Fruit fly (Drosophila melanogaster) whole organism, prepupa: Measurements from ENCODE around the gene CG17568.

Experiments
- Blimp-1 ChIP-seq: fragments of 200-800 bp; sonication (Bioruptor generic); optimal IDR thresholded peaks from 3 replicates; lab custom pipeline; 2017; ENCODE audit warnings: missing biosample characterization, missing genetic modification characterization, mild to moderate bottlenecking, moderate library complexity, missing genetic modification reagents
- CG32006 ChIP-seq: fragments of 200-800 bp; sonication (Bioruptor generic); optimal IDR thresholded peaks from 3 replicates; lab custom pipeline; 2017; ENCODE audit warnings: missing biosample characterization, mild to moderate bottlenecking, missing genetic modification characterization
- CG7368 ChIP-seq: fragments of 200-800 bp; sonication (Bioruptor generic); optimal IDR thresholded peaks from 3 replicates; lab custom pipeline; 2016; ENCODE audit warnings: missing biosample characterization, missing genetic modification characterization
- CG8119 ChIP-seq: fragments of 200-800 bp; sonication (Bioruptor generic); IDR thresholded peaks from 3 replicates; pipeline ENCODE4 v1.3.6; 2022; ENCODE audit warnings: missing biosample characterization, missing genetic modification characterization
- Eip75B ChIP-seq: fragments of 200-800 bp; sonication (Bioruptor generic); optimal IDR thresholded peaks from 3 replicates; lab custom pipeline; 2016; ENCODE audit warnings: missing biosample characterization, missing genetic modification characterization
- Ets96B ChIP-seq: fragments of 200-800 bp; optimal IDR thresholded peaks from 2 replicates; lab custom pipeline; 2019; ENCODE audit warnings: missing biosample characterization, mild to moderate bottlenecking, missing genetic modification characterization, moderate library complexity
- Hr39 ChIP-seq: fragments of 200-800 bp; sonication (Bioruptor generic); optimal IDR thresholded peaks from 2 replicates; lab custom pipeline; 2016; ENCODE audit warnings: missing biosample characterization, missing genetic modification characterization
- cyc ChIP-seq: fragments of 200-800 bp; sonication (Bioruptor generic); optimal IDR thresholded peaks from 3 replicates; lab custom pipeline; 2016; ENCODE audit warnings: missing biosample characterization, missing genetic modification characterization
- net ChIP-seq: fragments of 200-800 bp; sonication (Bioruptor generic); optimal IDR thresholded peaks from 3 replicates; lab custom pipeline; 2016; ENCODE audit warnings: missing biosample characterization, missing genetic modification characterization
- pdm3 ChIP-seq: fragments of 200-800 bp; sonication (Bioruptor generic); optimal IDR thresholded peaks from 3 replicates; lab custom pipeline; 2016; ENCODE audit warnings: missing biosample characterization, missing genetic modification characterization
- salr ChIP-seq, 2 experiments: fragments of 200-800 bp; sonication (Bioruptor generic); optimal IDR thresholded peaks; 3 replicates each; lab custom pipeline; 2016 to 2018; ENCODE audit warnings: missing biosample characterization in 2 of 2, missing genetic modification characterization in 2 of 2, mild to moderate bottlenecking in 1 of 2
- ss ChIP-seq, 2 experiments: fragments of 200-800 bp; sonication (Bioruptor generic); optimal IDR thresholded peaks; 2 replicates in 1 of 2; 3 replicates in 1 of 2; lab custom pipeline; 2017 to 2018; ENCODE audit warnings: mild to moderate bottlenecking in 2 of 2, missing biosample characterization in 2 of 2, missing genetic modification characterization in 2 of 2, moderate library complexity in 1 of 2

dm6 chr2L:19136735-19137134 is 44.8 kb downstream of the CG17568 start:
- TF ChIP-seq pdm3, result peak; percentile 91
- TF ChIP-seq ss (GFP tag; optimal IDR thresholded peaks at IDR 0.05; lab: Kevin White, UChicago), result peak; percentile 93 to 95
- TF ChIP-seq CG32006 (GFP tag; lab: Kevin White, UChicago), result peak; percentile 80
- peak; percentile 93 for TF ChIP-seq cyc (GFP tag; lab: Kevin White, UChicago)
- TF ChIP-seq Eip75B (GFP tag; lab: Kevin White, UChicago), result peak; percentile 88
- TF ChIP-seq Hr39 (GFP tag; lab: Kevin White, UChicago), result peak; percentile 93
- TF ChIP-seq Blimp-1 (GFP tag; lab: Kevin White, UChicago), result peak; percentile 67
- peak; percentile 97 for TF ChIP-seq Ets96B
- peak; percentile 84 for TF ChIP-seq CG8119 (GFP tag; lab: Robert Waterston, UW)
- TF ChIP-seq CG7368 (GFP tag; lab: Kevin White, UChicago), result peak; percentile 90
- peak; percentile 87 for TF ChIP-seq net (GFP tag; lab: Kevin White, UChicago)
- TF ChIP-seq salr (GFP tag; optimal IDR thresholded peaks at IDR 0.05; lab: Kevin White, UChicago), result peak; percentile 88 to 90
